Worm (Caenorhabditis elegans) whole organism, L1 larva: ENCODE results near the gene patr-1.

ENCODE experiments used
- ama-1 ChIP-seq: fragments of 150-350 bp; optimal IDR thresholded peaks from 2 replicates; lab custom pipeline; 2014
- blmp-1 ChIP-seq: fragments of 150-350 bp; optimal IDR thresholded peaks from 2 replicates; lab custom pipeline; 2014; ENCODE audit warnings: missing biosample characterization, missing genetic modification characterization
- ceh-82 ChIP-seq, 3 experiments: fragments of 150-350 bp in 1 of 3; sonication (generic microtip) in 2 of 3; optimal IDR thresholded peaks; 2 replicates each; lab custom pipeline; 2014 to 2017; ENCODE audit warnings: missing biosample characterization in 3 of 3, missing genetic modification characterization in 3 of 3
- egl-27 ChIP-seq, 2 experiments: fragments of 150-350 bp in 1 of 2; sonication (generic microtip); optimal IDR thresholded peaks; 3 replicates each; lab custom pipeline; 2017 to 2018; ENCODE audit warnings: missing biosample characterization in 2 of 2, missing genetic modification characterization in 2 of 2, missing genetic modification reagents in 2 of 2
- lin-39 ChIP-seq: fragments of 150-350 bp; optimal IDR thresholded peaks from 2 replicates; lab custom pipeline; 2014; ENCODE audit warnings: missing biosample characterization, missing genetic modification reagents, missing genetic modification characterization
- mdl-1 ChIP-seq, 2 experiments: fragments of 150-350 bp; optimal IDR thresholded peaks; 2 replicates each; lab custom pipeline; 2014 to 2017; ENCODE audit warnings: missing biosample characterization in 2 of 2, missing genetic modification characterization in 2 of 2, inconsistent platforms in 1 of 2
- nhr-11 ChIP-seq: fragments of 150-350 bp; optimal IDR thresholded peaks from 2 replicates; lab custom pipeline; 2014; ENCODE audit warnings: missing biosample characterization, missing genetic modification characterization
- nhr-28 ChIP-seq: fragments of 150-350 bp; optimal IDR thresholded peaks from 2 replicates; lab custom pipeline; 2014; ENCODE audit warnings: missing biosample characterization, missing genetic modification characterization
- pqm-1 ChIP-seq: sonication (generic microtip); optimal IDR thresholded peaks from 3 replicates; lab custom pipeline; 2017; ENCODE audit warnings: missing biosample characterization, missing genetic modification characterization
- sptf-1 ChIP-seq: fragments of 150-350 bp; optimal IDR thresholded peaks from 2 replicates; lab custom pipeline; 2014; ENCODE audit warnings: missing biosample characterization, missing genetic modification characterization
- unc-62 ChIP-seq: fragments of 150-350 bp; optimal IDR thresholded peaks from 2 replicates; lab custom pipeline; 2014; ENCODE audit warnings: missing biosample characterization, missing genetic modification reagents, missing genetic modification characterization

- TF ChIP-seq lin-39 (tag; lab: Kevin White, UChicago), result no peak
- no peak for TF ChIP-seq ceh-82 (tag; optimal IDR thresholded peaks at IDR 0.05; lab: Kevin White, UChicago)
- no peak for TF ChIP-seq pqm-1
- no peak for TF ChIP-seq egl-27 (tag; optimal IDR thresholded peaks at IDR 0.05; lab: Kevin White, UChicago)
- TF ChIP-seq mdl-1 (tag; optimal IDR thresholded peaks at IDR 0.05; lab: Kevin White, UChicago), result no peak
- TF ChIP-seq blmp-1 (tag; lab: Kevin White, UChicago), result no peak
- TF ChIP-seq sptf-1, result no peak
- no peak for TF ChIP-seq nhr-11 (tag; lab: Kevin White, UChicago)
- TF ChIP-seq ama-1 (lab: Kevin White, UChicago), result no peak
- no peak for TF ChIP-seq unc-62 (GFP tag; lab: Kevin White, UChicago)
- no peak for TF ChIP-seq nhr-28
Observed at ce11 chrII:11790458-11790857, 12.7 kb upstream of the patr-1 start, which contains the start of gene F43G6.4.
